Worm (Caenorhabditis elegans) whole organism, L1 larva: ENCODE measurements around the gene ifg-1.
A peak's percentile ranks its signal among the peaks of the same experiment; 100 is the strongest.

ENCODE experiments used
- C16A3.4 ChIP-seq: fragments of 150-350 bp; optimal IDR thresholded peaks from 2 replicates; lab custom pipeline; 2014; ENCODE audit warnings: missing biosample characterization, missing genetic modification characterization
- C34B4.2 ChIP-seq: sonication (generic microtip); optimal IDR thresholded peaks from 2 replicates; lab custom pipeline; 2017; ENCODE audit warnings: mild to moderate bottlenecking, missing genetic modification characterization, missing compliant biosample characterization
- F16B12.6 ChIP-seq: fragments of 150-350 bp; optimal IDR thresholded peaks from 2 replicates; lab custom pipeline; 2014; ENCODE audit warnings: missing biosample characterization, missing genetic modification characterization
- Y116A8C.19 ChIP-seq: sonication (generic microtip); optimal IDR thresholded peaks from 2 replicates; lab custom pipeline; 2016; ENCODE audit warnings: missing compliant biosample characterization, missing genetic modification characterization, borderline replicate concordance
- aly-2 ChIP-seq: fragments of 150-350 bp; optimal IDR thresholded peaks from 2 replicates; lab custom pipeline; 2014; ENCODE audit warnings: missing biosample characterization, missing genetic modification characterization
- ama-1 ChIP-seq: fragments of 150-350 bp; optimal IDR thresholded peaks from 2 replicates; lab custom pipeline; 2014
- blmp-1 ChIP-seq: fragments of 150-350 bp; optimal IDR thresholded peaks from 2 replicates; lab custom pipeline; 2014; ENCODE audit warnings: missing biosample characterization, missing genetic modification characterization
- ceh-63 ChIP-seq: fragments of 200-800 bp; sonication (Bioruptor generic); optimal IDR thresholded peaks from 2 replicates; lab custom pipeline; 2018; ENCODE audit warnings: mild to moderate bottlenecking, missing genetic modification characterization, missing compliant biosample characterization
- ceh-8 ChIP-seq: fragments of 200-800 bp; sonication (Bioruptor generic); optimal IDR thresholded peaks from 2 replicates; lab custom pipeline; 2018; ENCODE audit warnings: mild to moderate bottlenecking, missing genetic modification characterization, moderate library complexity, missing compliant biosample characterization
- ceh-82 ChIP-seq, 3 experiments: fragments of 150-350 bp in 1 of 3; sonication (generic microtip) in 2 of 3; optimal IDR thresholded peaks; 2 replicates each; lab custom pipeline; 2014 to 2017; ENCODE audit warnings: missing biosample characterization in 3 of 3, missing genetic modification characterization in 3 of 3
- ceh-88 ChIP-seq: fragments of 200-800 bp; sonication (Bioruptor generic); IDR thresholded peaks from 2 replicates; pipeline ENCODE4 v1.3.6; 2022; ENCODE audit warnings: missing genetic modification characterization, missing compliant biosample characterization
- ceh-90 ChIP-seq: sonication (generic microtip); optimal IDR thresholded peaks from 2 replicates; lab custom pipeline; 2016; ENCODE audit warnings: missing genetic modification characterization, missing compliant biosample characterization
- dpl-1 ChIP-seq, 3 experiments: fragments of 150-350 bp in 2 of 3; sonication (generic microtip) in 1 of 3; optimal IDR thresholded peaks; 2 replicates each; lab custom pipeline; 2014 to 2017; ENCODE audit warnings: missing biosample characterization in 3 of 3, missing genetic modification characterization in 3 of 3, missing genetic modification reagents in 3 of 3
- dsc-1 ChIP-seq: sonication (generic microtip); optimal IDR thresholded peaks from 2 replicates; lab custom pipeline; 2016; ENCODE audit warnings: mild to moderate bottlenecking, missing genetic modification characterization, missing compliant biosample characterization
- egl-27 ChIP-seq, 2 experiments: fragments of 150-350 bp in 1 of 2; sonication (generic microtip); optimal IDR thresholded peaks; 3 replicates each; lab custom pipeline; 2017 to 2018; ENCODE audit warnings: missing biosample characterization in 2 of 2, missing genetic modification characterization in 2 of 2, missing genetic modification reagents in 2 of 2
- elt-2 ChIP-seq: sonication (generic microtip); optimal IDR thresholded peaks from 2 replicates; lab custom pipeline; 2016; ENCODE audit warnings: missing genetic modification characterization, mild to moderate bottlenecking, inconsistent platforms, missing compliant biosample characterization, missing genetic modification reagents
- elt-3 ChIP-seq, 6 experiments: fragments of 150-350 bp in 1 of 6; sonication (generic microtip); optimal IDR thresholded peaks; 2 replicates each; lab custom pipeline; 2017 to 2018; ENCODE audit warnings: missing biosample characterization in 6 of 6, missing genetic modification characterization in 6 of 6, inconsistent platforms in 1 of 6
- ets-5 ChIP-seq: fragments of 200-800 bp; sonication (Bioruptor generic); IDR thresholded peaks from 2 replicates; pipeline ENCODE4 v1.3.6; 2022; ENCODE audit warnings: missing genetic modification characterization, missing compliant biosample characterization
- fkh-8 ChIP-seq: sonication (generic microtip); optimal IDR thresholded peaks from 2 replicates; lab custom pipeline; 2016; ENCODE audit warnings: mild to moderate bottlenecking, missing genetic modification characterization, missing compliant biosample characterization
- hlh-17 ChIP-seq: fragments of 200-800 bp; sonication (Bioruptor generic); optimal IDR thresholded peaks from 2 replicates; lab custom pipeline; 2018; ENCODE audit warnings: missing genetic modification characterization, mild to moderate bottlenecking, missing compliant biosample characterization, moderate library complexity, borderline replicate concordance
- hlh-4 ChIP-seq: sonication (generic microtip); optimal IDR thresholded peaks from 2 replicates; lab custom pipeline; 2016; ENCODE audit warnings: mild to moderate bottlenecking, missing genetic modification characterization, missing compliant biosample characterization
- hpl-2 ChIP-seq: fragments of 150-350 bp; optimal IDR thresholded peaks from 2 replicates; lab custom pipeline; 2014; ENCODE audit warnings: missing biosample characterization, missing genetic modification reagents, missing genetic modification characterization
- irx-1 ChIP-seq: sonication (generic microtip); optimal IDR thresholded peaks from 2 replicates; lab custom pipeline; 2016; ENCODE audit warnings: missing genetic modification characterization, missing compliant biosample characterization
- jun-1 ChIP-seq: fragments of 150-350 bp; optimal IDR thresholded peaks from 2 replicates; lab custom pipeline; 2014; ENCODE audit warnings: missing biosample characterization, missing genetic modification reagents, missing genetic modification characterization
- lin-13 ChIP-seq: fragments of 150-350 bp; optimal IDR thresholded peaks from 2 replicates; lab custom pipeline; 2014; ENCODE audit warnings: missing biosample characterization, missing genetic modification reagents, missing genetic modification characterization
- lin-14 ChIP-seq: fragments of 200-800 bp; sonication (Bioruptor generic); optimal IDR thresholded peaks from 2 replicates; lab custom pipeline; 2018; ENCODE audit warnings: mild to moderate bottlenecking, missing genetic modification characterization, moderate library complexity, missing compliant biosample characterization
- lin-35 ChIP-seq, 2 experiments: fragments of 150-350 bp; optimal IDR thresholded peaks; 2 replicates each; lab custom pipeline; 2014; ENCODE audit warnings: missing biosample characterization in 2 of 2, missing genetic modification characterization in 2 of 2, missing genetic modification reagents in 2 of 2
- lin-39 ChIP-seq: fragments of 150-350 bp; optimal IDR thresholded peaks from 2 replicates; lab custom pipeline; 2014; ENCODE audit warnings: missing biosample characterization, missing genetic modification reagents, missing genetic modification characterization
- lsy-2 ChIP-seq, 2 experiments: fragments of 150-350 bp; optimal IDR thresholded peaks; 2 replicates each; lab custom pipeline; 2014; ENCODE audit warnings: missing biosample characterization in 2 of 2, missing genetic modification characterization in 2 of 2
- mab-9 ChIP-seq: fragments of 200-800 bp; sonication (Bioruptor generic); IDR thresholded peaks from 2 replicates; pipeline ENCODE4 v1.3.6; 2022; ENCODE audit warnings: missing genetic modification reagents, missing genetic modification characterization, missing compliant biosample characterization
- mef-2 ChIP-seq: fragments of 150-350 bp; optimal IDR thresholded peaks from 2 replicates; lab custom pipeline; 2014; ENCODE audit warnings: missing biosample characterization, missing genetic modification characterization
- mep-1 ChIP-seq: fragments of 150-350 bp; optimal IDR thresholded peaks from 2 replicates; lab custom pipeline; 2014; ENCODE audit warnings: missing biosample characterization, missing genetic modification characterization
- nhr-11 ChIP-seq: fragments of 150-350 bp; optimal IDR thresholded peaks from 2 replicates; lab custom pipeline; 2014; ENCODE audit warnings: missing biosample characterization, missing genetic modification characterization
- nhr-237 ChIP-seq: fragments of 150-350 bp; optimal IDR thresholded peaks from 2 replicates; lab custom pipeline; 2014; ENCODE audit warnings: missing biosample characterization, missing genetic modification characterization
- nhr-28 ChIP-seq: fragments of 150-350 bp; optimal IDR thresholded peaks from 2 replicates; lab custom pipeline; 2014; ENCODE audit warnings: missing biosample characterization, missing genetic modification characterization
- nhr-47 ChIP-seq: sonication (generic microtip); optimal IDR thresholded peaks from 2 replicates; lab custom pipeline; 2016; ENCODE audit warnings: mild to moderate bottlenecking, missing genetic modification characterization, moderate library complexity, missing compliant biosample characterization
- nhr-71 ChIP-seq: sonication (generic microtip); optimal IDR thresholded peaks from 2 replicates; lab custom pipeline; 2016; ENCODE audit warnings: mild to moderate bottlenecking, missing genetic modification characterization, moderate library complexity, missing compliant biosample characterization
- pqm-1 ChIP-seq: sonication (generic microtip); optimal IDR thresholded peaks from 3 replicates; lab custom pipeline; 2017; ENCODE audit warnings: missing biosample characterization, missing genetic modification characterization
- rnt-1 ChIP-seq: sonication (generic microtip); optimal IDR thresholded peaks from 2 replicates; lab custom pipeline; 2016; ENCODE audit warnings: mild to moderate bottlenecking, missing genetic modification characterization, moderate library complexity, missing compliant biosample characterization
- snpc-4 ChIP-seq: fragments of 150-350 bp; optimal IDR thresholded peaks from 2 replicates; lab custom pipeline; 2014; ENCODE audit warnings: missing biosample characterization, missing genetic modification characterization
- sptf-1 ChIP-seq: fragments of 150-350 bp; optimal IDR thresholded peaks from 2 replicates; lab custom pipeline; 2014; ENCODE audit warnings: missing biosample characterization, missing genetic modification characterization
- sup-37 ChIP-seq: fragments of 200-800 bp; sonication (Bioruptor generic); optimal IDR thresholded peaks from 2 replicates; lab custom pipeline; 2018; ENCODE audit warnings: mild to moderate bottlenecking, missing genetic modification characterization, missing compliant biosample characterization
- swsn-7 ChIP-seq: sonication (generic microtip); optimal IDR thresholded peaks from 2 replicates; lab custom pipeline; 2016; ENCODE audit warnings: missing genetic modification characterization, missing compliant biosample characterization
- tbx-2 ChIP-seq: sonication (generic microtip); optimal IDR thresholded peaks from 2 replicates; lab custom pipeline; 2016; ENCODE audit warnings: missing genetic modification characterization, missing compliant biosample characterization
- tlp-1 ChIP-seq: fragments of 150-350 bp; optimal IDR thresholded peaks from 2 replicates; lab custom pipeline; 2014; ENCODE audit warnings: missing biosample characterization, missing genetic modification characterization
- unc-130 ChIP-seq: fragments of 150-350 bp; optimal IDR thresholded peaks from 2 replicates; lab custom pipeline; 2017; ENCODE audit warnings: missing biosample characterization, missing genetic modification characterization, inconsistent platforms
- unc-62 ChIP-seq: fragments of 150-350 bp; optimal IDR thresholded peaks from 2 replicates; lab custom pipeline; 2014; ENCODE audit warnings: missing biosample characterization, missing genetic modification reagents, missing genetic modification characterization
- unc-86 ChIP-seq: sonication (generic microtip); optimal IDR thresholded peaks from 2 replicates; lab custom pipeline; 2016; ENCODE audit warnings: missing genetic modification characterization, missing compliant biosample characterization
- unc-98 ChIP-seq: fragments of 200-800 bp; sonication (Bioruptor generic); IDR thresholded peaks from 2 replicates; pipeline ENCODE4 v1.3.6; 2022; ENCODE audit warnings: missing genetic modification characterization, missing compliant biosample characterization
- vab-15 ChIP-seq: sonication (generic microtip); optimal IDR thresholded peaks from 2 replicates; lab custom pipeline; 2017; ENCODE audit warnings: missing genotype, mild to moderate bottlenecking, missing genetic modification characterization, missing compliant biosample characterization
- zag-1 ChIP-seq: fragments of 150-350 bp; optimal IDR thresholded peaks from 2 replicates; lab custom pipeline; 2014; ENCODE audit warnings: missing biosample characterization, missing genetic modification characterization
- zip-4 ChIP-seq: fragments of 200-800 bp; sonication (Bioruptor generic); optimal IDR thresholded peaks from 2 replicates; lab custom pipeline; 2018; ENCODE audit warnings: mild to moderate bottlenecking, missing genetic modification characterization, moderate library complexity, missing compliant biosample characterization
- ztf-4 ChIP-seq: fragments of 150-350 bp; optimal IDR thresholded peaks from 2 replicates; lab custom pipeline; 2014; ENCODE audit warnings: missing biosample characterization, missing genetic modification characterization

The ifg-1 gene

DNA sequence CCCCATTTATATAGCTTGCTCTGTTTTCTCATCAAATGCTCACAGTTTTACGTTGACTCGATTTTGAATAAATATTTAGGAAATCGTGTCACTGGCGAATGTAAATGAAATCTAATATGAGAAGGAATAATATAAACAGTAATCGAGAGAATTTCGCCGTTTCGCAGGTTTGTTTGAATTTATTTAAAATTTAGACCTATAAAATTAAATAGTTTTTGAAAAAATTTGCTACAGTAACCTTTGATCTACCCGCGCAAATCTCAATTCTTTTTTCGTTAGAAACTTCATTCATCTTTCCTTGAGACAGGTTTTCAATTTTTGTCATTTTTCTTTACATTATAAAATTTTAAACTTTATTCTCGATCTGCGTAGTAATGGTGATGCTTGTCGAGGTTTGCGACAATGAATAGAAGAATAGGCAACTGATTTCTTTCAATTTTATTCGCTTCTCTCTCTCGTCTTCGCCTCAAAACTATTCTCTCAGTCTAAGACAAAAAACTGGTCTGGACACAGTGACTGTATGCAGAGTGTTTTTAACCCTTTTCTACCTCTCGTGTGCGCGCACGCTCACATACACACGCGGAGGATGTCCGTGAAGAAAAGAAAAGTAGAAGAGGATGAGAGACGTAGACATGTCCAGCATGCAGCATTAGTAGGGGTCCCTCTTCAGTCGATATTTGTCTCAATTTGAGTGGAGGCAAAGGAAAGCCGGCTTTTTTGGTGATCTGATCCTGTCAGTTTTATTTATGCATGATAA, 5.5 kb downstream of the ifg-1 start, which contains the start of gene dab-1:
dab-1 (plus strand) TSS at position 78 of the 757 bp plus-strand sequence.
- no peak for TF ChIP-seq unc-62 (GFP tag; lab: Kevin White, UChicago)
- no peak for TF ChIP-seq swsn-7
- no peak for TF ChIP-seq dsc-1 (tag; lab: Kevin White, UChicago)
- peak; percentile 73 for TF ChIP-seq lin-14 (GFP tag; lab: Kevin White, UChicago)
- TF ChIP-seq F16B12.6 (tag; lab: Kevin White, UChicago) = no peak
- peak; percentile 12 for TF ChIP-seq rnt-1 (tag; lab: Kevin White, UChicago)
- no peak for TF ChIP-seq pqm-1
- no peak for TF ChIP-seq fkh-8 (tag; lab: Kevin White, UChicago)
- TF ChIP-seq elt-2 (tag; lab: Kevin White, UChicago) = no peak
- TF ChIP-seq aly-2 (tag; lab: Kevin White, UChicago) = no peak
- no peak for TF ChIP-seq tlp-1
- TF ChIP-seq ztf-4 (tag; lab: Kevin White, UChicago) = no peak
- TF ChIP-seq unc-130 (tag; lab: Kevin White, UChicago) = no peak
- TF ChIP-seq ceh-63 (GFP tag; lab: Kevin White, UChicago) = no peak
- TF ChIP-seq blmp-1 = peak; percentile 91
- TF ChIP-seq lin-39 (tag; lab: Kevin White, UChicago) = no peak
- TF ChIP-seq irx-1 (tag; lab: Kevin White, UChicago) = no peak
- TF ChIP-seq snpc-4 (tag; lab: Kevin White, UChicago) = no peak
- no peak for TF ChIP-seq hpl-2
- TF ChIP-seq nhr-237 (tag; lab: Kevin White, UChicago) = no peak
- peak; percentile 0 for TF ChIP-seq tbx-2 (tag; lab: Kevin White, UChicago)
- no peak for TF ChIP-seq zag-1
- no peak for TF ChIP-seq mef-2 (tag; lab: Kevin White, UChicago)
- peak; percentile 34 for TF ChIP-seq nhr-71
- TF ChIP-seq dpl-1 (GFP tag; optimal IDR thresholded peaks at IDR 0.05; lab: Kevin White, UChicago) = no peak
- no peak for TF ChIP-seq ceh-90
- TF ChIP-seq jun-1 (tag; lab: Kevin White, UChicago) = no peak
- TF ChIP-seq egl-27 (tag; optimal IDR thresholded peaks at IDR 0.05; lab: Kevin White, UChicago) = no peak
- no peak for TF ChIP-seq sup-37
- TF ChIP-seq zip-4 = no peak
- TF ChIP-seq ceh-8 (GFP tag; lab: Kevin White, UChicago) = no peak
- no peak for TF ChIP-seq hlh-4 (tag; lab: Kevin White, UChicago)
- TF ChIP-seq elt-3 (tag; optimal IDR thresholded peaks at IDR 0.05; lab: Kevin White, UChicago) = peak in 4 of 6 experiments; percentile 3 to 55 (median 18)
- no peak for TF ChIP-seq lin-13 (GFP tag; lab: Kevin White, UChicago)
- no peak for TF ChIP-seq ets-5
- no peak for TF ChIP-seq ama-1 (lab: Kevin White, UChicago)
- TF ChIP-seq nhr-28 (tag; lab: Kevin White, UChicago) = no peak
- TF ChIP-seq nhr-11 (tag; lab: Kevin White, UChicago) = no peak
- TF ChIP-seq mab-9 (GFP tag; lab: Robert Waterston, UW) = no peak
- no peak for TF ChIP-seq C16A3.4
- no peak for TF ChIP-seq sptf-1 (tag; lab: Kevin White, UChicago)
- peak; percentile 55 for TF ChIP-seq mep-1 (tag; lab: Kevin White, UChicago)
- no peak for TF ChIP-seq nhr-47 (tag; lab: Kevin White, UChicago)
- TF ChIP-seq lin-35 (GFP tag; optimal IDR thresholded peaks at IDR 0.05; lab: Kevin White, UChicago) = peak in 1 of 2 experiments; percentile 58
- no peak for TF ChIP-seq Y116A8C.19 (tag; lab: Kevin White, UChicago)
- TF ChIP-seq ceh-88 (GFP tag; lab: Robert Waterston, UW) = no peak
- TF ChIP-seq C34B4.2 (tag; lab: Kevin White, UChicago) = no peak
- no peak for TF ChIP-seq unc-86
- TF ChIP-seq hlh-17 = no peak
- TF ChIP-seq vab-15 (tag; lab: Kevin White, UChicago) = no peak
- no peak for TF ChIP-seq unc-98
- TF ChIP-seq lsy-2 (tag; optimal IDR thresholded peaks at IDR 0.05; lab: Kevin White, UChicago) = peak in 1 of 2 experiments; percentile 51
- TF ChIP-seq ceh-82 (tag; optimal IDR thresholded peaks at IDR 0.05; lab: Kevin White, UChicago) = peak in 1 of 3 experiments; percentile 30
